Worm (Caenorhabditis elegans) whole organism, late embryonic: ENCODE data around the gene T07D3.2.

Source experiments
- K02D7.2 ChIP-seq: sonication (generic microtip); optimal IDR thresholded peaks from 2 replicates; lab custom pipeline; 2017; ENCODE audit warnings: mild to moderate bottlenecking, missing genetic modification characterization, missing compliant biosample characterization
- ama-1 ChIP-seq: fragments of 150-350 bp; optimal IDR thresholded peaks from 2 replicates; lab custom pipeline; 2014
- pag-3 ChIP-seq: sonication (generic microtip); optimal IDR thresholded peaks from 2 replicates; lab custom pipeline; 2016; ENCODE audit warnings: missing compliant biosample characterization, missing genetic modification characterization, borderline replicate concordance
- tbx-2 ChIP-seq: sonication (generic microtip); optimal IDR thresholded peaks from 2 replicates; lab custom pipeline; 2016; ENCODE audit warnings: missing genetic modification characterization, missing compliant biosample characterization

- TF ChIP-seq tbx-2 (tag; lab: Kevin White, UChicago) (no peak), ama-1 (lab: Kevin White, UChicago) (no peak), pag-3 (tag; lab: Kevin White, UChicago) (no peak), K02D7.2 (no peak)
These were observed 26.0 kb upstream of the T07D3.2 start for ce11 chrII:875739-876138.
